ENCODE assay signal across 1 fruit fly cellular context in the genomic region with DNA sequence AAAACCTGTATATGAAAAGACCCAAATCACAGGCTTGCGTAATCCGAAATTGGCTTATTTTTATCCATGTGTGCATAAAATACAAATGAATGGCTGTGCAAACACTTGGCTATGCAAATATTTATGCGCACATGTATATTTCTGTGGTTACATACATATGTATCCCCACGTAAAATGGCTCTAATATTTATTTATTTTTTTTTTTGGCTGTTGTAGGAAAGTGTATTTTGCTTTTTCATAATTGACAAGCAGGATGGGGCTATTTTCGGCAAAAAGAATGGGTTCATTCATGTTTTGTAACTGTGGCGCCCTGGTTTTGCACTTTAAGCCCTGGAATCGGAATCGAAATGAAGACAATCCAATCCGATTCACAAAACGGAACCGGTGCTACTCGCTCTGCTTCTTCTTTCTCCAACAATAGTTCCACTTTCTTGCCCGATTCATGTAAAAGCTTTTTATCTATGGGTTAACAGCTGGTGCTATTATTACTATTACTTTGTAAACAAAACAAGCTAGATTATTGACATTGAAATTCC.
TF ChIP-seq lines count a peak whose summit lies in the region.

No protein-coding gene starts in this region.

TF ChIP-seq in whole organism, embryonic, 481 proteins besides CTCF, POLR2A, EP300 and RAD21 (continued from another document and continues in another):
- TF ChIP-seq Sin3A (optimal IDR thresholded peaks at IDR 0.05; lab: Kevin White, UChicago) (no peak), fd64A (GFP tag; optimal IDR thresholded peaks at IDR 0.05; lab: Kevin White, UChicago) (no peak), CG4424 (GFP tag; optimal IDR thresholded peaks at IDR 0.05; lab: Kevin White, UChicago) (peak; percentile 65), HLH3B (GFP tag; IDR thresholded peaks at IDR 0.05; lab: Robert Waterston, UW) (peak; percentile 76), Dfd (GFP tag; optimal IDR thresholded peaks at IDR 0.05; lab: Kevin White, UChicago) (no peak), Nf-YA (GFP tag; IDR thresholded peaks at IDR 0.05; lab: Robert Waterston, UW) (peak; percentile 54; the same call in 1 of the 2 replicates), dimm (GFP tag; IDR thresholded peaks at IDR 0.05; lab: Robert Waterston, UW) (no peak), CG11723 (GFP tag; optimal IDR thresholded peaks at IDR 0.05; lab: Kevin White, UChicago) (peak; percentile 62), lbe (GFP tag; optimal IDR thresholded peaks at IDR 0.05; lab: Kevin White, UChicago) (peak; percentile 32), cas (GFP tag; IDR thresholded peaks at IDR 0.05; lab: Robert Waterston, UW) (peak; percentile 69), Oaz (GFP tag; IDR thresholded peaks at IDR 0.05; lab: Robert Waterston, UW) (no peak; the same call in 1 of the 2 replicates), CG7271 (tag; optimal IDR thresholded peaks at IDR 0.05; lab: Kevin White, UChicago) (no peak), Vsx1 (GFP tag; optimal IDR thresholded peaks at IDR 0.05; lab: Kevin White, UChicago) (peak; percentile 65), CG8944 (GFP tag; optimal IDR thresholded peaks at IDR 0.05; lab: Kevin White, UChicago) (peak; percentile 42), CG30431 (GFP tag; optimal IDR thresholded peaks at IDR 0.05; lab: Kevin White, UChicago) (peak; percentile 16), CG1603 (tag; optimal IDR thresholded peaks at IDR 0.05; lab: Kevin White, UChicago) (peak; percentile 37), CG3407 (GFP tag; optimal IDR thresholded peaks at IDR 0.05; lab: Kevin White, UChicago) (peak; percentile 30), pzg (GFP tag; optimal IDR thresholded peaks at IDR 0.05; lab: Kevin White, UChicago) (peak; percentile 43), her (GFP tag; optimal IDR thresholded peaks at IDR 0.05; lab: Kevin White, UChicago) (peak; percentile 60), CG15479 (GFP tag; optimal IDR thresholded peaks at IDR 0.05; lab: Kevin White, UChicago) (no peak), Dip3 (GFP tag; optimal IDR thresholded peaks at IDR 0.05; lab: Kevin White, UChicago) (peak; percentile 62), CG2712 (tag; optimal IDR thresholded peaks at IDR 0.05; lab: Kevin White, UChicago) (peak; percentile 57), tx (GFP tag; optimal IDR thresholded peaks at IDR 0.05; lab: Kevin White, UChicago) (no peak), Ssrp (tag; optimal IDR thresholded peaks at IDR 0.05; lab: Kevin White, UChicago) (peak; percentile 61), dati (GFP tag; IDR thresholded peaks at IDR 0.05; lab: Robert Waterston, UW) (no peak), CG14441 (GFP tag; IDR thresholded peaks at IDR 0.05; lab: Robert Waterston, UW) (peak; percentile 82), inv (GFP tag; IDR thresholded peaks at IDR 0.05; lab: Robert Waterston, UW; ENCODE audit: partially characterized antibody) (no peak), wek (GFP tag; optimal IDR thresholded peaks at IDR 0.05; lab: Kevin White, UChicago) (peak; percentile 40), NK7.1 (GFP tag; optimal IDR thresholded peaks at IDR 0.05; lab: Kevin White, UChicago) (peak; percentile 22), CrebB (tag; optimal IDR thresholded peaks at IDR 0.05; lab: Kevin White, UChicago) (no peak), vnd (GFP tag; IDR thresholded peaks at IDR 0.05; lab: Robert Waterston, UW; ENCODE audit: partially characterized antibody) (no peak), zfh2 (GFP tag; optimal IDR thresholded peaks at IDR 0.05; lab: Kevin White, UChicago) (peak; percentile 77), CG1529 (GFP tag; optimal IDR thresholded peaks at IDR 0.05; lab: Kevin White, UChicago) (peak; percentile 31), Hr39 (optimal IDR thresholded peaks at IDR 0.05; lab: Kevin White, UChicago) (no peak), maf-S (GFP tag; optimal IDR thresholded peaks at IDR 0.05; lab: Kevin White, UChicago) (peak; percentile 64), HHEX (GFP tag; optimal IDR thresholded peaks at IDR 0.05; lab: Kevin White, UChicago) (peak; percentile 68), mirr (GFP tag; optimal IDR thresholded peaks at IDR 0.05; lab: Kevin White, UChicago) (no peak), CG5245 (GFP tag; optimal IDR thresholded peaks at IDR 0.05; lab: Kevin White, UChicago) (peak; percentile 38), zfh1 (GFP tag; IDR thresholded peaks at IDR 0.05; lab: Robert Waterston, UW) (peak; percentile 78), jigr1 (GFP tag; IDR thresholded peaks at IDR 0.05; lab: Robert Waterston, UW) (no peak; the same call in 1 of the 3 replicates), bigmax (GFP tag; optimal IDR thresholded peaks at IDR 0.05; lab: Kevin White, UChicago) (no peak), sr (GFP tag; IDR thresholded peaks at IDR 0.05; lab: Robert Waterston, UW) (no peak; the same call in 2 of the 3 replicates), org-1 (GFP tag; optimal IDR thresholded peaks at IDR 0.05; lab: Kevin White, UChicago) (peak; percentile 54), CG32532 (GFP tag; IDR thresholded peaks at IDR 0.05; lab: Robert Waterston, UW) (peak; percentile 87), CG17829 (tag; optimal IDR thresholded peaks at IDR 0.05; lab: Kevin White, UChicago) (peak; percentile 61), oc (tag; optimal IDR thresholded peaks at IDR 0.05; lab: Kevin White, UChicago) (peak; percentile 60), nmo (GFP tag; optimal IDR thresholded peaks at IDR 0.05; lab: Kevin White, UChicago) (peak; percentile 59), CG6765 (GFP tag; optimal IDR thresholded peaks at IDR 0.05; lab: Kevin White, UChicago) (peak; percentile 74), insv (GFP tag; optimal IDR thresholded peaks at IDR 0.05; lab: Kevin White, UChicago) (peak in 1 of 2 experiments; percentile 75), phol (tag; optimal IDR thresholded peaks at IDR 0.05; lab: Kevin White, UChicago) (peak; percentile 17), CG7372 (GFP tag; IDR thresholded peaks at IDR 0.05; lab: Robert Waterston, UW) (peak; percentile 55; the same call in 1 of the 2 replicates), Sry-β (GFP tag; optimal IDR thresholded peaks at IDR 0.05; lab: Kevin White, UChicago) (no peak), ranshi (GFP tag; IDR thresholded peaks at IDR 0.05; lab: Robert Waterston, UW) (peak; percentile 62; the same call in 1 of the 2 replicates), CG6813 (GFP tag; optimal IDR thresholded peaks at IDR 0.05; lab: Kevin White, UChicago) (peak; percentile 68), CG13894 (tag; optimal IDR thresholded peaks at IDR 0.05; lab: Kevin White, UChicago) (peak; percentile 78), pita (GFP tag; optimal IDR thresholded peaks at IDR 0.05; lab: Kevin White, UChicago) (no peak), dan (GFP tag; IDR thresholded peaks at IDR 0.05; lab: Robert Waterston, UW) (no peak), br (optimal IDR thresholded peaks at IDR 0.05; lab: Kevin White, UChicago) (no peak), CG6683 (GFP tag; optimal IDR thresholded peaks at IDR 0.05; lab: Kevin White, UChicago) (no peak), CG12391 (tag; optimal IDR thresholded peaks at IDR 0.05; lab: Kevin White, UChicago) (peak; percentile 68), gt (GFP tag; IDR thresholded peaks at IDR 0.05; lab: Robert Waterston, UW) (0 out of 2 replicates have a peak, but pooled peaks have one; percentile 17), CG12769 (tag; optimal IDR thresholded peaks at IDR 0.05; lab: Kevin White, UChicago) (peak; percentile 51), CG4854 (GFP tag; optimal IDR thresholded peaks at IDR 0.05; lab: Kevin White, UChicago) (peak; percentile 37), Lim3 (GFP tag; IDR thresholded peaks at IDR 0.05; lab: Robert Waterston, UW) (0 out of 2 replicates have a peak, but pooled peaks have one; percentile 15), CG15011 (GFP tag; optimal IDR thresholded peaks at IDR 0.05; lab: Kevin White, UChicago) (peak; percentile 37), CG7987 (GFP tag; optimal IDR thresholded peaks at IDR 0.05; lab: Kevin White, UChicago) (peak; percentile 38), kay (GFP tag; optimal IDR thresholded peaks at IDR 0.05; lab: Kevin White, UChicago) (peak; percentile 49), sisA (GFP tag; IDR thresholded peaks at IDR 0.05; lab: Robert Waterston, UW) (peak; percentile 70), gro (GFP tag; optimal IDR thresholded peaks at IDR 0.05; lab: Kevin White, UChicago) (peak; percentile 77), CG3847 (GFP tag; IDR thresholded peaks at IDR 0.05; lab: Robert Waterston, UW) (peak; percentile 65), CG4617 (GFP tag; optimal IDR thresholded peaks at IDR 0.05; lab: Kevin White, UChicago; ENCODE audit: borderline replicate concordance) (peak; percentile 27), dpn (GFP tag; optimal IDR thresholded peaks at IDR 0.05; lab: Kevin White, UChicago) (peak; percentile 73 to 80), disco-r (GFP tag; optimal IDR thresholded peaks at IDR 0.05; lab: Kevin White, UChicago) (peak; percentile 33), CG9876 (GFP tag; optimal IDR thresholded peaks at IDR 0.05; lab: Kevin White, UChicago) (peak; percentile 23), CG17359 (tag; optimal IDR thresholded peaks at IDR 0.05; lab: Kevin White, UChicago) (peak; percentile 77), crc (GFP tag; optimal IDR thresholded peaks at IDR 0.05; lab: Kevin White, UChicago) (peak; percentile 38), sob (GFP tag; IDR thresholded peaks at IDR 0.05; lab: Robert Waterston, UW) (peak; percentile 74), Xrp1 (GFP tag; IDR thresholded peaks at IDR 0.05; lab: Robert Waterston, UW) (peak; percentile 81), stwl (tag; optimal IDR thresholded peaks at IDR 0.05; lab: Kevin White, UChicago) (no peak), E2f1 (GFP tag; IDR thresholded peaks at IDR 0.05; lab: Robert Waterston, UW) (peak; percentile 77), odd (GFP tag; optimal IDR thresholded peaks at IDR 0.05; lab: Kevin White, UChicago) (peak; percentile 71), mam (GFP tag; optimal IDR thresholded peaks at IDR 0.05; lab: Kevin White, UChicago) (peak; percentile 71), CoRest (tag; optimal IDR thresholded peaks at IDR 0.05; lab: Kevin White, UChicago) (peak; percentile 73), corto (GFP tag; optimal IDR thresholded peaks at IDR 0.05; lab: Kevin White, UChicago) (no peak), CG32767 (GFP tag; IDR thresholded peaks at IDR 0.05; lab: Robert Waterston, UW) (peak; percentile 57), CG7963 (GFP tag; IDR thresholded peaks at IDR 0.05; lab: Robert Waterston, UW; ENCODE audit: partially characterized antibody) (no peak), grn (GFP tag; optimal IDR thresholded peaks at IDR 0.05; lab: Kevin White, UChicago) (no peak), CG13424 (tag; optimal IDR thresholded peaks at IDR 0.05; lab: Kevin White, UChicago) (peak; percentile 73), CG10565 (GFP tag; optimal IDR thresholded peaks at IDR 0.05; lab: Kevin White, UChicago) (no peak), HmgD (GFP tag; optimal IDR thresholded peaks at IDR 0.05; lab: Kevin White, UChicago) (peak; percentile 6), Rfx (GFP tag; IDR thresholded peaks at IDR 0.05; lab: Robert Waterston, UW) (peak; percentile 85), HLH54F (GFP tag; optimal IDR thresholded peaks at IDR 0.05; lab: Kevin White, UChicago) (peak; percentile 76), BEAF-32 (GFP tag; optimal IDR thresholded peaks at IDR 0.05; lab: Kevin White, UChicago) (peak; percentile 6), onecut (GFP tag; IDR thresholded peaks at IDR 0.05; lab: Robert Waterston, UW) (peak; percentile 58), Optix (GFP tag; IDR thresholded peaks at IDR 0.05; lab: Robert Waterston, UW) (peak; percentile 62; the same call in 1 of the 3 replicates), CG7556 (GFP tag; optimal IDR thresholded peaks at IDR 0.05; lab: Kevin White, UChicago) (peak; percentile 68), trem (tag; optimal IDR thresholded peaks at IDR 0.05; lab: Kevin White, UChicago) (peak; percentile 31), Six4 (GFP tag; optimal IDR thresholded peaks at IDR 0.05; lab: Kevin White, UChicago) (peak; percentile 46), Rx (GFP tag; IDR thresholded peaks at IDR 0.05; lab: Robert Waterston, UW) (no peak; the same call in 1 of the 2 replicates), emc (GFP tag; optimal IDR thresholded peaks at IDR 0.05; lab: Kevin White, UChicago) (no peak), Dll (GFP tag; IDR thresholded peaks at IDR 0.05; lab: Robert Waterston, UW; ENCODE audit: partially characterized antibody) (0 out of 4 replicates have a peak, but pooled peaks have one; percentile 22), CG34376 (GFP tag; optimal IDR thresholded peaks at IDR 0.05; lab: Kevin White, UChicago) (peak; percentile 60), luna (GFP tag; optimal IDR thresholded peaks at IDR 0.05; lab: Kevin White, UChicago) (peak; percentile 30), CG8924 (tag; optimal IDR thresholded peaks at IDR 0.05; lab: Kevin White, UChicago) (peak; percentile 8), Tbp (GFP tag; optimal IDR thresholded peaks at IDR 0.05; lab: Kevin White, UChicago) (no peak), ttk (GFP tag; IDR thresholded peaks at IDR 0.05; lab: Robert Waterston, UW) (peak; percentile 72), CG1024 (GFP tag; IDR thresholded peaks at IDR 0.05; lab: Robert Waterston, UW) (peak; percentile 51; the same call in 1 of the 2 replicates), CG10959 (GFP tag; IDR thresholded peaks at IDR 0.05; lab: Robert Waterston, UW) (peak; percentile 58; the same call in 1 of the 2 replicates), Hr51 (GFP tag; optimal IDR thresholded peaks at IDR 0.05; lab: Kevin White, UChicago) (peak; percentile 68), chinmo (GFP tag; IDR thresholded peaks at IDR 0.05; lab: Robert Waterston, UW; ENCODE audit: partially characterized antibody) (0 out of 4 replicates have a peak, but pooled peaks have one; percentile 40), CG12942 (GFP tag; optimal IDR thresholded peaks at IDR 0.05; lab: Kevin White, UChicago) (peak; percentile 46), hbn (GFP tag; IDR thresholded peaks at IDR 0.05; lab: Robert Waterston, UW; ENCODE audit: partially characterized antibody) (no peak), CG9609 (GFP tag; optimal IDR thresholded peaks at IDR 0.05; lab: Kevin White, UChicago) (peak; percentile 77), al (GFP tag; IDR thresholded peaks at IDR 0.05; lab: Robert Waterston, UW) (peak; percentile 75), fd96Cb (tag; optimal IDR thresholded peaks at IDR 0.05; lab: Kevin White, UChicago) (peak; percentile 58), yki (optimal IDR thresholded peaks at IDR 0.05; lab: Kevin White, UChicago) (no peak), exex (tag; optimal IDR thresholded peaks at IDR 0.05; lab: Kevin White, UChicago) (peak; percentile 34), Eip74EF (GFP tag; optimal IDR thresholded peaks at IDR 0.05; lab: Kevin White, UChicago) (peak in 1 of 2 experiments; percentile 14), kni (GFP tag; optimal IDR thresholded peaks at IDR 0.05; lab: Kevin White, UChicago) (peak; percentile 49), so (GFP tag; IDR thresholded peaks at IDR 0.05; lab: Robert Waterston, UW) (peak; percentile 86), tll (GFP tag; optimal IDR thresholded peaks at IDR 0.05; lab: Kevin White, UChicago) (no peak), Nf-YC (tag; optimal IDR thresholded peaks at IDR 0.05; lab: Kevin White, UChicago) (peak; percentile 37), sd (tag; optimal IDR thresholded peaks at IDR 0.05; lab: Kevin White, UChicago) (no peak)
